Worm (Caenorhabditis elegans) whole organism, L1 larva: Measurements from ENCODE around the gene folt-3.

ENCODE experiments used
- C04F5.9 ChIP-seq: sonication (generic microtip); optimal IDR thresholded peaks from 2 replicates; lab custom pipeline; 2016; ENCODE audit warnings: missing genetic modification characterization, missing compliant biosample characterization
- aly-2 ChIP-seq: fragments of 150-350 bp; optimal IDR thresholded peaks from 2 replicates; lab custom pipeline; 2014; ENCODE audit warnings: missing biosample characterization, missing genetic modification characterization
- ceh-82 ChIP-seq, 3 experiments: fragments of 150-350 bp in 1 of 3; sonication (generic microtip) in 2 of 3; optimal IDR thresholded peaks; 2 replicates each; lab custom pipeline; 2014 to 2017; ENCODE audit warnings: missing biosample characterization in 3 of 3, missing genetic modification characterization in 3 of 3
- ceh-90 ChIP-seq: sonication (generic microtip); optimal IDR thresholded peaks from 2 replicates; lab custom pipeline; 2016; ENCODE audit warnings: missing genetic modification characterization, missing compliant biosample characterization
- dpl-1 ChIP-seq, 3 experiments: fragments of 150-350 bp in 2 of 3; sonication (generic microtip) in 1 of 3; optimal IDR thresholded peaks; 2 replicates each; lab custom pipeline; 2014 to 2017; ENCODE audit warnings: missing biosample characterization in 3 of 3, missing genetic modification characterization in 3 of 3, missing genetic modification reagents in 3 of 3
- efl-1 ChIP-seq, 4 experiments: fragments of 150-350 bp; optimal IDR thresholded peaks in 3 of 4; peaks in 1 of 4; 1 replicate in 1 of 4; 2 replicates in 3 of 4; lab custom pipeline; 2014; ENCODE audit warnings: missing biosample characterization in 2 of 4, missing genetic modification characterization in 2 of 4, missing genetic modification reagents in 2 of 4
- elt-3 ChIP-seq, 6 experiments: fragments of 150-350 bp in 1 of 6; sonication (generic microtip); optimal IDR thresholded peaks; 2 replicates each; lab custom pipeline; 2017 to 2018; ENCODE audit warnings: missing biosample characterization in 6 of 6, missing genetic modification characterization in 6 of 6, inconsistent platforms in 1 of 6
- fkh-10 ChIP-seq: sonication (generic microtip); optimal IDR thresholded peaks from 2 replicates; lab custom pipeline; 2017; ENCODE audit warnings: missing biosample characterization, missing genetic modification reagents, missing genetic modification characterization
- isw-1 ChIP-seq: fragments of 200-800 bp; sonication (Bioruptor generic); IDR thresholded peaks from 2 replicates; pipeline ENCODE4 v1.3.6; 2022; ENCODE audit warnings: missing genetic modification characterization, missing compliant biosample characterization
- mep-1 ChIP-seq: fragments of 150-350 bp; optimal IDR thresholded peaks from 2 replicates; lab custom pipeline; 2014; ENCODE audit warnings: missing biosample characterization, missing genetic modification characterization
- nhr-28 ChIP-seq: fragments of 150-350 bp; optimal IDR thresholded peaks from 2 replicates; lab custom pipeline; 2014; ENCODE audit warnings: missing biosample characterization, missing genetic modification characterization
- nhr-84 ChIP-seq: sonication (generic microtip); optimal IDR thresholded peaks from 2 replicates; lab custom pipeline; 2017; ENCODE audit warnings: missing biosample characterization, missing genetic modification characterization
- skn-1 ChIP-seq: fragments of 150-350 bp; optimal IDR thresholded peaks from 2 replicates; lab custom pipeline; 2014; ENCODE audit warnings: missing biosample characterization, missing genetic modification characterization

DNA sequence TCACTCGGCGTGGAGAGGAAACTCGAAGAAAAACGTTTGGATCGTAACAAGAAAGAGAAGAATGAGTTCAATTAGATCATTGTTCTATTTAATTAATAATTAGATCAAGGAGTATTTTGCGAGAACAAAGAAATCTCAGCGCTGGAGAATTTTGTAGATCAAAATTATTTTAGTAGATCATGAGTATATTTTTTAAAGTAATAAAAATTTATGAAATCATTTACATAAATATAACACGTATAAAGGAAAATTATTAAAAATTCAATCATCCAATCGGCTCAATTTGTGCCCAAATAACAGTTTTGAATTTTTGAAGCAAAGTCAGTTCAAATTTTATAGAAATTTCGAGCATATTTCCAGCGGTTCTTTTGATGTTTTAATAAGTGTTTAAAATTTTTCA, 14.6 kb upstream of the folt-3 start, which contains the start of gene C50E3.13:
- no peak for TF ChIP-seq elt-3 (tag; optimal IDR thresholded peaks at IDR 0.05; lab: Kevin White, UChicago)
- TF ChIP-seq mep-1 (tag; lab: Kevin White, UChicago): no peak
- TF ChIP-seq ceh-90 (tag; lab: Kevin White, UChicago): no peak
- no peak for TF ChIP-seq dpl-1 (GFP tag; optimal IDR thresholded peaks at IDR 0.05; lab: Kevin White, UChicago)
- TF ChIP-seq nhr-84 (tag; lab: Kevin White, UChicago): no peak
- no peak for TF ChIP-seq efl-1 (optimal IDR thresholded peaks at IDR 0.05; lab: Kevin White, UChicago)
- TF ChIP-seq efl-1 (GFP tag; optimal IDR thresholded peaks at IDR 0.05 in 1 of 2; lab: Kevin White, UChicago): no peak
- no peak for TF ChIP-seq nhr-28 (tag; lab: Kevin White, UChicago)
- no peak for TF ChIP-seq fkh-10 (GFP tag; lab: Kevin White, UChicago)
- no peak for TF ChIP-seq aly-2
- no peak for TF ChIP-seq C04F5.9 (tag; lab: Kevin White, UChicago)
- no peak for TF ChIP-seq ceh-82 (tag; optimal IDR thresholded peaks at IDR 0.05; lab: Kevin White, UChicago)
- no peak for TF ChIP-seq isw-1
- TF ChIP-seq skn-1 (tag; lab: Kevin White, UChicago): no peak
